Worm (Caenorhabditis elegans) whole organism, dauer: ENCODE measurements around the gene glo-4.

Experiments used
- unc-62 ChIP-seq: sonication (generic microtip); optimal IDR thresholded peaks from 2 replicates; lab custom pipeline; 2017; ENCODE audit warnings: missing biosample characterization, missing genetic modification reagents, missing genetic modification characterization

glo-4 gene

DNA sequence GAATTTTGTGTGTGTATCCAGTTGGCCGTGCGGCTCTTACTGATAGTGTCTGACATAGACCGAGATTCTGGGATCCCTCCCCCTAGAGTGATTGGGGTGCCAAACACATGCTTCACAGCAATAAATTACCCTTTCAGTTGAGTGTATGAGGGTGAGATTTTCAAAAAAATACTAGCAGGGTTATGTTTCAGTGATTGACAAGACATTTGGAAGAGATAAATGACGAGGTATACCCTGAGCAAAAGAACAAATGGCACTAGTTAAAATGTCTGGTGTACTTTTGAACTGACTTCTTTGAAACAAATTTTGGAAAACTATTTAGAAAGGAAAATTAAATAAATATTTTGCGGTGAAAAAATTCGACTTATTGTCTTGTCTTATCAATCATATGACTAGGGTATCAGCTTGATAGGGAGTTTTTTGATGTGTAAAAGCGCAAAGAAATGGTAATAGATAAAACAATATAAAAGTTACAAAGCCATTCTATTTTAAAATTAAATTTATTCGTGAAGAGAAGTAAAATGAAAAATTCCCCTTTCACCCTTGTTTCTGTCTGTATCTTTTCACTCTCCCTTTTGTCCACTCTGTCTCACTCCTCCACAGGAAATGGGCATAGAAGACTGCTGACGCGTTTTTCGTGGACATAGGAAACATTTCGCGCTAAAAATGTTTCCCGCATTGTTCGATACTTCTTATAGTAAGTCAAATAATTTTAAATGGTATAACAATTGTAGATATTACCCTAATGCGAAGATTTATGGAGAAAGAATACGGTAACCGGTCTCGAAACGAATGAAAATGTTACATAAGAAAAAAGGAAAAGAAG, at the start of gene glo-4:
glo-4 (minus strand) TSS at position 51 of the 826 bp plus-strand sequence.
- no peak for TF ChIP-seq unc-62 (GFP tag; lab: Kevin White, UChicago)

DNA sequence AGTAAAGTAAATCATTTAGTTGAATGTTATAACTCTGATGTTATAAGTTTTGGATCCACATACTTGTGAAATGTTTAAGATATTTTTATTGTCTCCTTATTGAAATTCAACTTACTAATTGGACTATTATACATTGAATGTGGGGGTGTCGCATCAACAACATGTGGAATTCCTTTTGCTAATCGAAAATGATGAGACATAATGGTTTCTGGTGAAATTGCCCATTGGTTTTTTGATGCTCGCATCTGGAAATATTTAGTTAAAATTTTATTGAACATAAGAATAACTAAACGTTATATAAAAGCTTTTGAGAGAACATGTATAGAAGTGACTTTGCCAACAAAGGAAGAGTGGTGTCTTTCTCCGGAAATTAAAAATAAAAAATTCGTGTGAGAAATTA, 48.9 kb upstream of the glo-4 start, which contains the start of gene ZK682.7:
ZK682.7 (minus strand) TSS at position 247 of the 400 bp plus-strand sequence.
- TF ChIP-seq unc-62 (GFP tag; lab: Kevin White, UChicago), result no peak

DNA sequence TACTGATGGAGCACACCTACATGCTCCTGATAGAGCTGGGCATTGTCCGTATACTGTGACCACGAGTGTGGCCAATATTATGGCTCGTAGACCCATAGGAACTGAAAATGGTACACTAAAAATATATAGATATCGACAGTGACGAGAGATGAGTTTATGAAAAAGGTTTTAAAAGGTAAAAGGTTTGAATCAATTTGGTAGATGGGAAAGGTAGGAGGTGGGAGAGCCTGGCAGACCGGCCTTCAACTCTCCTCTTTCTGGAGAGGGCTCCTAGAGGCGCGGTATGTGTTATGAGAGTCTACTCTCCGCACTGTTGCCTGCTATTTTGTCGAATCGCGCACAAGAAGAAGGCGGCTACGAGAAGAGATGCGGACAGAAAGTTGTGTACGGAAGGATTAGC, 44.4 kb upstream of the glo-4 start, which contains the start of gene lron-2:
lron-2 (minus strand) TSS at position 101 of the 400 bp plus-strand sequence.
- TF ChIP-seq unc-62 (GFP tag; lab: Kevin White, UChicago), result no peak

DNA sequence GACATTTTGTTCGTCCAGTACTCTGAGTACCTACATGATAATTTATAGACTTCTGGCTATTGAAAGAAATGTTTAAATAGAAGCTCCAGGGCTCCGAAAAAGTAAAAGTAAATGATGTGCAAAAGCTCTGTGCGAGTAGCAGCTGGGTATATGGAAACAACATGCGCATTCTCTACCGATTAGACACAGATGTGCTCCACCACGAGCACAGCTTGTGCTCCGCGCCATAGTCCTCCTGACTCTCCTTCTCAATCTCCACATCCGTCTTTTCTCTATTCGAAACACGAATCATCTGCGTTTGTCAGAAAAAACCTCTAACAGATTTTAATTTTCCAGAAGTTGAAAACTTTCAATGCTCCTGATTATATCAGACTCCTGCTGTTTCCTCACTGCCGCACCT, 40.4 kb upstream of the glo-4 start:
- TF ChIP-seq unc-62 (GFP tag; lab: Kevin White, UChicago), result no peak

DNA sequence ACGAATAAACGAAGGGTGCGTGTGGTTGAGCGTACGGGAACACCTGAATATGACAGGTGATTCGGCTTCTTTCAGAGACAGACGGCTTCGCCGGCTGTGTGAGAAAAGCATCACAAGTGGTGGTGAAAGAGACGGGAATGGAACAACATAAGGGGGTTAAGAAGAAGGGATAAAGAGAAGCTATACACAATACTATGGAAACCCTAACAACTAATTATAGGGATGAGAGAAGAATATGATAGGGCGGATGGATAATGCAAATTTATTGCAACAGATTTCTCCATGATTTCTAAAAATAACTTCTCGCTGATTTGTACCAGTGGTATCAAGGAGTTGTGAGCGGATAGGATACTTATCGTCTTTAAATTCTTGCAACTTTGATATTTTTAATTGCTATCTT, 39.1 kb upstream of the glo-4 start, which contains the start of gene hlh-10:
hlh-10 (minus strand) TSS at position 101 of the 400 bp plus-strand sequence.
- no peak for TF ChIP-seq unc-62 (GFP tag; lab: Kevin White, UChicago)

DNA sequence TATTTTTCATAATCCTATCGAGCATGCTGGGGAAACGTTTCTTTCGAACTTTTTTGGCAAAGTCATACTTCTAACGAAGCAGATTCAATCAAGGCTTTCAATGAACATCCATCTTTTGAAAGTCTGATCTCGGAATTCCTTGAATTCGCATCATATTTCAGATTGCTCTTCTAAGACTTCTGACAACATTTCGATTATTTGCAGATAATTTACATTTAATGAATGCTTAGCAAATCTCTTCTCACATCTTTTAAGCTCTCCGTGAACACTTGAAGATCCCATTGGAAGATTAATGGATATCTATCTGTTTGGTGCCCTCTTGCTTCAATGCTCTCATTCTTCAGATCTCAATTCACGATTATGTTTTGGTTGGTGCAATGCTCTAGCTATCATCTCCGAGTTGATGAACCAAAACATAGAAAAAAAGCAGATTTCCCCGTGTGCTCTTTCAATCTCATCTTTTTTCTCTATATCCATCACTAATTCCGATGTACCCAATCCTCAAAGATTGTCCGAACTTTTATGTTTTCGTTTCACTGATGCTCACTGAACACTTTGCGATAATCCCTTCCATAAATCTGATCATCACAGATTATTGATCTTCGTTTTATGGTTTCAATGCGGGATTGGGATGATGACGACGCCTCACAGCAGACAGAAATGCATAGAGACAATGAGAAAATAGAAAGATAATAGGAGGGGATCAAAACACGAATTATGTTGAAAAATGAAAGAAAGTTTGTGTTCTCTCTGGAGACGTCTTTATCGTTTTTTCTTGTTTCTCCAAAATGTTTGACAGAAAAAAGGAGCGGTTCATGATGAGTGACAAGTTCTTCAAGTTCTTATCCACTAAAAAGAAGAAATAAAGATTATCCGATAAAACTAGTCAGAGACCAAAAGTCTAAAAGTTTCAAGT, 31.4 kb upstream of the glo-4 start:
- TF ChIP-seq unc-62 (GFP tag; lab: Kevin White, UChicago), result no peak

DNA sequence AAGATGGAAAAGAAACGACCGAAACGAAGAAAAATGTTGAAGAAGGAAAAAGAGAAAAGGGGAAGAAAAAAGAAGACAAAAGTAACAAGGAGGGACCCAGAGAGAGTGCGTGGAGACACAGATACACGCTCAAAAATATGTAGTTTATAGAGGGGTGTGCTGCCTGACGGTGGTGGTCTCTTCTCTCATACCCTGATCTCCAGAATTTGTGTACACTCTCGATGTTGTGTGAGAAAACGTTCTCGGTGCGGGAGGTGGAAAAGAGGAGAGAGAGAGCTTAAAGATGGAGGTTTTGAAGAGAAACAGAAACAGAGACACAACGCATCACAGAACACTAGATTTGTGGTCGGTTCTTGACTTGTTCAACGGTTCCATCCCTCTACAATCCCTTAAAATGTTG, 30.6 kb upstream of the glo-4 start:
- no peak for TF ChIP-seq unc-62 (GFP tag; lab: Kevin White, UChicago)

DNA sequence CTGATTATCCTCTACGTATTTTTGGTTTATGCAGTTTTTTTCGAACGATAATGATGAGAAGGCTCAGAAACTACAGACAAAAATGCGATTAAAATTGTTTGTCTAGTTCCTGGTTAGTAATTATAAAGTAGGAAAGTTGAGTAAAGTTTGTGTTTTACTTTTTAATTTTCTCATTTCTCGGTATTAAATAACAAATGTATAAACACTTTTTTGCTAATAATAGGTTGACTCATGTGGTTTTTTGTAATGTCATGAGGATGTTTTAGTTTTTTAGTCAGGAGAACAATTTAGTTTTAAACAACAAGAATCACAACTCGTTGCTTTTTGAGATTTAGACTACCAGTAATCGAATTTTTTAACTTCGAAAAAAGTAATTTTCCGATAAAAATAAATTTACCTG, 29.6 kb upstream of the glo-4 start:
- TF ChIP-seq unc-62 (GFP tag; lab: Kevin White, UChicago), result no peak

DNA sequence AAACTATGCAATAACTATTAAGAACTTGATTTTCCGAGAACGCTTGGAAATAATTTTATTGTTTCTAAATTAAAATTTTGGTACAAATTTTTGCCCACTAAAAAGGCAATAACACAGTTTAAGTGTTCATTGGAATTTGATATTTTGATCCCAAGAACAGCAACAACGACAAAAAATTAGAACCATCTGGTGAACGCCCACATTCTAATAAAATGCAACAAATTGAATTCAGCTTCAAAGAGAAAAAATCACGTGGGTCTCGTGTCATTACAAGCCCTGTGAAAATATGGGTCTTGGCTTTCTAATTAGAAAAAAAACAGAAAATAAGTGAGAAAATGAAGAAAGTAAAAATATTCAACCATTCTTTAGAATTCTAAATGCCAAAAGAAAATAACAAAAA, 28.8 kb upstream of the glo-4 start:
- no peak for TF ChIP-seq unc-62 (GFP tag; lab: Kevin White, UChicago)

DNA sequence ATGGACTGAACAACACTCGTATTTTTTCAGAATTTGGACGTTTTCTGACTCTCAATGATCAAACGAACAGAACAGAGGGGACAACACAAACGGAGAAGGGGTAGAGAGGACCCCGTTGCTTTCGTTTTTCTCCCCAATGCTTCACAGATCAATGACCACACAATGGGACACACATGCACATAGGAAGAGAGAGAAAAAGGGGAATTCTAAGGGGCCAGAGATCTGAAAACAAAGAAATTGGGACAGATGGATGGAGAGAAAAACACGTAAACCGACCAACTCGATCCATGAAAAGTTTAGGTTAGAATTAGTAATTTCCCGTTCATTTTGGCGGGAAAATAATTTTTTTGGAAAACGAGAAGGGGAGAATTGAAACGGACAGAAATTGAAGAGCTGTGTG, 27.4 kb upstream of the glo-4 start:
- TF ChIP-seq unc-62 (GFP tag; lab: Kevin White, UChicago), result no peak

DNA sequence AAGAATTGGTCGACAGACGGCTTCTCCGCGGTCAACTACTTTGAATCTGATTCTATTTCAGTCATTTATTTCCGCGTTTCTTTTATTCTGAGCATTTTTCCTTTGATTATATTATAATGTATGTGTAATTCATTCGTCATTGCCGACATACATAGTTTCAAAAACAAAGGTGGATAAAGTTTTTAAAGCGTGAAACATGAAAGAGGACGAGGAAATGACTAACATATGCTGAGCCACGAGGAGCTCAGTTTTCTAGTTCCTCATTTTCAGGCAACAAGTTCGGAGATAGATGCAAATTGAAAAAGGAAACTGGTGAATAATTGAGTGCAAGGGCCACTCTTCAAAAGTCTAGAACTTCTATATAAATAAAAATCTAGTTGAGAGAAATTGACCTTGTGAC, 25.2 kb upstream of the glo-4 start:
- no peak for TF ChIP-seq unc-62 (GFP tag; lab: Kevin White, UChicago)

DNA sequence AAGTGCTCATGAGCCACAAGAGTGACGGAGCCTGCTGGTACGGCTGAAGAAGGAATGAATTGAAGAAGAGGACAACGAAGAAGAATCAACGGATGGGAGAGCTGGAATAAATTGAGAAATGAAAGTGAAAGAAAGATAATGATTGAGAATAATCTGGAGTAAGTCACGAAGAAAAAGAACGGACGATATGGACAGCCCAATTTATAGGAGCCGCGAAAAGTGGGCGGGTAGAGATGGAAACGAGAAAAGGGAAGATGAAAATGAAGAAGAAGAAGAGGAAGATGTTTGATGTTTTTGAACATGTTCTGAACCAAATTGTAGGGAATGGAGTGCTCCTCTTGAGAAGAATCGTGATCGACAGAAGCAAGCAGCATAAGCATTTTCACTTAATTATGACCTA, 23.4 kb upstream of the glo-4 start, which contains the start of gene slc-17.7:
slc-17.7 (minus strand) TSS at position 101 of the 400 bp plus-strand sequence.
- no peak for TF ChIP-seq unc-62 (GFP tag; lab: Kevin White, UChicago)

DNA sequence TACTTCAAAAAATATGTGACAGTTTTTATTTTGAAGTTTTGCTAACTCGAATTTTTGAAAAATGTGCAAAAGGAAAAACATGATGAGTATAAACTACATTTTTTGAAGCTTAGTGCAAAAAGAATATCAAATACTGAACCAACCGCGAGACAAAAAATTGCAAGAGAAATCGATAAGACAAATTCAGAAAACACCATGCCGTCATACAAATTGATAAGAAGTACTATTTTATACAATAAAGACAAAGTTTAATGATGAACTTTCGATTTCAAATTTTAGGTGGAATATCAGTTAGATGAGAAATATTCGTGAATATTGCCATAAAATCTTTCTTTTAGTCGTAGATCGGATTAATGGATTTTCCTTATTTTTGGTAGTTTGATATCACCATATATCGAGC, 19.7 kb upstream of the glo-4 start:
- no peak for TF ChIP-seq unc-62 (GFP tag; lab: Kevin White, UChicago)

DNA sequence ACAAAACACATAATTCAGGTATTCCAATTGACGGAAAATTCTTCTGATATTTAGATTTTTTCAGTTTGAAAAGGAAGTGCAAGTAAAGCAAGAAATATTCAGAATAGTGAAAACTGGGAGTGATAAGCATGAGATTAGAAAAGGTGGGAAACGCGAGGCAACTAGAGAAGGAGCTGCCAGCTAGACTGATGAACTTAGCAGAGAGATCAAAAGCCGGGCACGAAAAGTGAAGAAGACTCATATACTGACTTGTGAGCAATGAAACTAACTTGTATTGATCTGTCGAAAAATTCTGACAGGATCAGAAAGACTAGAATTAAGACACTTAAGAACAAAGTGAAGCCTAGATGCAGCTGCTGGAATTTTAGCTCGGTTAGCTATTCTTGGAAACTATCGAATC, 18.5 kb upstream of the glo-4 start, which contains the start of gene nhr-36:
nhr-36 (minus strand) TSS at position 101 of the 400 bp plus-strand sequence.
- no peak for TF ChIP-seq unc-62 (GFP tag; lab: Kevin White, UChicago)

DNA sequence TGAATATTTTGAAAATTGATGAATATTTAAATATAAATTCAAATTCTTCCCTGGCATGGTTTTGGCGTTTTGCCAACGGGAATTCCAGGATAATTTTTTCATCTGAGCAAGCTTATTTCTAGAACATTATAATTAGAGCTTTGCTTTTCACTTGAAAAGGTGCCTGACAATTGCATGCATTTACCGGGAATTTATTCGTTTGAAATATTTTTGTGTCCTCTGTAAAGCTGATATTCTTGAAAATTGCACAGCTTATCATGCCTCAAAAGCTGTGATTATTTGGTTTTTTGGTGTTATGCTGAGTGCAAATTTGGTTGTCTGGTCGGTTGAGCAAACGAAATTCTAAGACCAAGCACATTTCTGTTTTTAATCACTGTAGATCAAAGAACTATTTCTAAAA, 17.4 kb upstream of the glo-4 start:
- no peak for TF ChIP-seq unc-62 (GFP tag; lab: Kevin White, UChicago)

DNA sequence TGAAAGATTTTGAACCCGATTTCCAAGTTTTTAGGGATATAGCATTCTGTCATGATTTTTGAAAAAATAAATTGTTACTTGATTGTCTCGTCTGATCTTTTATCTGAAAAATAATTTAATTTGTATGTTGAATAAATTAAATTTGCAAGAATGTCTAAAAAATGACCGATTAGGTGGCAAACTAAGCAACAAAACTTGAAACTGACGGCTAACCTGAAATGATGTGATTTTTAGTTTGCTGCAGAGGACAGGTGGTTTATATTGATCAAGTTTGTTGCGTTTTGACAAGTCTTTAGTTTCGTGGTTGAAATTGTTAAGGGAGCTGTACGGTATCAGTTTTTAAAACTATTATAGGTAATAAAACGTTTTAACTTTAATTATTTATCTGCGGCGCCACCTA, 14.4 kb upstream of the glo-4 start, which contains the start of gene F07C3.16:
F07C3.16 (minus strand) TSS at position 101 of the 400 bp plus-strand sequence.
- no peak for TF ChIP-seq unc-62 (GFP tag; lab: Kevin White, UChicago)
